Fruit fly (Drosophila melanogaster) whole organism, wandering third instar larva: ENCODE data around the gene beta-Spec.
A peak's percentile ranks its signal among the peaks of the same experiment; 100 is the strongest.

ENCODE experiments used
- Abd-B ChIP-seq: fragments of >200 bp; optimal IDR thresholded peaks from 2 replicates; lab custom pipeline; 2017; ENCODE audit warnings: missing biosample characterization, missing genetic modification characterization
- CG9705 ChIP-seq: fragments of 200-800 bp; sonication (Bioruptor generic); optimal IDR thresholded peaks from 2 replicates; lab custom pipeline; 2018; ENCODE audit warnings: missing biosample characterization, mild to moderate bottlenecking, missing genetic modification characterization
- Dfd ChIP-seq: fragments of >200 bp; optimal IDR thresholded peaks from 2 replicates; lab custom pipeline; 2017; ENCODE audit warnings: missing biosample characterization, missing genetic modification characterization
- GATAd ChIP-seq: sonication (Bioruptor generic); optimal IDR thresholded peaks from 2 replicates; lab custom pipeline; 2016; ENCODE audit warnings: missing biosample characterization, missing genetic modification characterization
- Hr78 ChIP-seq: fragments of >200 bp; optimal IDR thresholded peaks from 2 replicates; lab custom pipeline; 2017; ENCODE audit warnings: missing biosample characterization, missing genetic modification characterization
- Myc ChIP-seq: fragments of >200 bp; optimal IDR thresholded peaks from 2 replicates; lab custom pipeline; 2017
- OdsH ChIP-seq: fragments of 200-800 bp; sonication (Bioruptor generic); optimal IDR thresholded peaks from 2 replicates; lab custom pipeline; 2016; ENCODE audit warnings: missing biosample characterization, mild to moderate bottlenecking, missing genetic modification characterization
- brk ChIP-seq: fragments of 200-800 bp; sonication (Bioruptor generic); optimal IDR thresholded peaks from 2 replicates; lab custom pipeline; 2016; ENCODE audit warnings: missing biosample characterization, mild to moderate bottlenecking, missing genetic modification characterization
- ey ChIP-seq: fragments of 200-800 bp; sonication (Bioruptor generic); optimal IDR thresholded peaks from 2 replicates; lab custom pipeline; 2016; ENCODE audit warnings: missing biosample characterization, missing genetic modification characterization
- foxo ChIP-seq, 2 experiments: fragments of 200-800 bp; sonication (Bioruptor generic); optimal IDR thresholded peaks; 2 replicates in 1 of 2; 3 replicates in 1 of 2; lab custom pipeline; 2016 to 2017; ENCODE audit warnings: missing biosample characterization in 2 of 2, missing genetic modification characterization in 2 of 2
- h ChIP-seq: fragments of 200-800 bp; sonication (Bioruptor generic); optimal IDR thresholded peaks from 3 replicates; lab custom pipeline; 2016; ENCODE audit warnings: missing biosample characterization, mild to moderate bottlenecking, missing genetic modification characterization
- lola ChIP-seq: fragments of >200 bp; optimal IDR thresholded peaks from 2 replicates; lab custom pipeline; 2017; ENCODE audit warnings: missing biosample characterization, missing genetic modification characterization
- psq ChIP-seq: fragments of 200-800 bp; sonication (Bioruptor generic); optimal IDR thresholded peaks from 3 replicates; lab custom pipeline; 2017; ENCODE audit warnings: missing biosample characterization, mild to moderate bottlenecking, missing genetic modification characterization, moderate library complexity
- usp ChIP-seq: fragments of >200 bp; optimal IDR thresholded peaks from 2 replicates; lab custom pipeline; 2017; ENCODE audit warnings: missing biosample characterization, missing genetic modification characterization

DNA sequence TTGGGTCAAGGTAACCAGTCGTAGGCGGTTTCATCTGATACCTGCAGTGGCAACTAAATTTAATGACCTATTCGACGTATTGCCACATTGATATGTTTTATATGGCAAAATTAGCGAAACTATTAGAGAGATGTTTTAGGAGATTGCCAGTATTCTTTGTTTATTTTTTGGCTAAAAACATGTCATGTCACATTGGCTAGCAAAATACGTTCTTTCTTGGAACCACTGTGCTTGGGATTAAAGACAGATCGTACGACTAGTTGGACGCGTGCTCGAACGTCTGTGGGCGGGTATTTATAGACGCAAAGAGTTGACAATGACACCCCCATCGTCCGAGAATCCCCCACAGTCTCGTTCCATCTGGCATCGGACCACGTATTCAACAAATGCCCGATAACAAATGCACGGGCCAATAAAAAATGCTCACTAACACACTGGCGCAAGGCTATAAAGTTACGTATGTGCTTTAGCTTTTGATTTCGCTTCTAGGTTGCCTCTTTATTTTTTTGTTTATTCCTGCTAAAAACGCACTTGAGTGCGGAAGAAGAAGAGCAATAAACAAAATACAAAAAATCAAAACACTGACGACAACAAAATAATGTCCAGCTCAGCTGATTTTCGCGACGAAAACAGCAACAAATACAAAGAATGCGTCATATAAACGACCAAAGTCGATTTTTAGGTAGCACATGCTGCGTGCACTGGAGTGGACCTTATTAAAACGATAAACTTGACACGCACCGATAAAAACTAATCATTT, 32.8 kb upstream of the beta-Spec start:
- no peak for TF ChIP-seq usp (GFP tag; lab: Kevin White, UChicago)
- TF ChIP-seq CG9705 (GFP tag; lab: Kevin White, UChicago) = no peak
- TF ChIP-seq ey = no peak
- no peak for TF ChIP-seq GATAd
- TF ChIP-seq OdsH (GFP tag; lab: Kevin White, UChicago) = no peak
- no peak for TF ChIP-seq lola (GFP tag; lab: Kevin White, UChicago)
- no peak for TF ChIP-seq psq (GFP tag; lab: Kevin White, UChicago)
- no peak for TF ChIP-seq h (GFP tag; lab: Kevin White, UChicago)
- TF ChIP-seq Hr78 (GFP tag; lab: Kevin White, UChicago) = no peak
- no peak for TF ChIP-seq Dfd (GFP tag; lab: Kevin White, UChicago)
- TF ChIP-seq foxo (GFP tag; optimal IDR thresholded peaks at IDR 0.05; lab: Kevin White, UChicago) = no peak
- no peak for TF ChIP-seq Myc (lab: Kevin White, UChicago)
- TF ChIP-seq Abd-B (GFP tag; lab: Kevin White, UChicago) = no peak
- TF ChIP-seq brk (GFP tag; lab: Kevin White, UChicago) = peak; percentile 56
